Fruit fly (Drosophila melanogaster): ENCODE data around the gene FoxK.

FoxK gene

dm6 chr3L:11074043-11074853 is 46.3 kb downstream of the FoxK start, which contains the start of the genes Pfdn2 and Noc1 (continued):
- TF ChIP-seq wor (GFP tag; IDR thresholded peaks at IDR 0.05) (no peak), Asciz (GFP tag; optimal IDR thresholded peaks at IDR 0.05) (no peak), CHES-1-like (GFP tag; optimal IDR thresholded peaks at IDR 0.05) (no peak), Lim3 (GFP tag; IDR thresholded peaks at IDR 0.05) (no peak), seq (GFP tag; IDR thresholded peaks at IDR 0.05) (no peak), unpg (GFP tag; optimal IDR thresholded peaks at IDR 0.05) (no peak), GATAe (GFP tag; conservative IDR thresholded peaks at IDR 0.05) (no peak), grn (GFP tag; optimal IDR thresholded peaks at IDR 0.05) (no peak), CG1602 (GFP tag; optimal IDR thresholded peaks at IDR 0.05) (peak; percentile 55), maf-S (GFP tag; optimal IDR thresholded peaks at IDR 0.05) (no peak), oc (tag; optimal IDR thresholded peaks at IDR 0.05) (no peak), Sox100B (GFP tag; optimal IDR thresholded peaks at IDR 0.05) (no peak), crp (GFP tag; optimal IDR thresholded peaks at IDR 0.05) (peak in 1 of 2 experiments; percentile 66), Usf (GFP tag; optimal IDR thresholded peaks at IDR 0.05) (no peak), CG7987 (GFP tag; optimal IDR thresholded peaks at IDR 0.05) (no peak), BEAF-32 (GFP tag; optimal IDR thresholded peaks at IDR 0.05) (peak; percentile 16), CG10431 (GFP tag; optimal IDR thresholded peaks at IDR 0.05) (no peak), inv (GFP tag; IDR thresholded peaks at IDR 0.05; ENCODE audit: partially characterized antibody) (no peak), CG3065 (GFP tag; optimal IDR thresholded peaks at IDR 0.05) (no peak), HmgZ (tag; optimal IDR thresholded peaks at IDR 0.05) (peak; percentile 36), onecut (GFP tag; IDR thresholded peaks at IDR 0.05) (no peak), CG15479 (GFP tag; optimal IDR thresholded peaks at IDR 0.05) (peak; percentile 6), Jarid2 (GFP tag; optimal IDR thresholded peaks at IDR 0.05) (no peak), CG1529 (GFP tag; optimal IDR thresholded peaks at IDR 0.05) (no peak), CG18476 (GFP tag; optimal IDR thresholded peaks at IDR 0.05) (no peak), repo (GFP tag; optimal IDR thresholded peaks at IDR 0.05) (no peak), CG9609 (GFP tag; optimal IDR thresholded peaks at IDR 0.05) (no peak), CG6272 (GFP tag; IDR thresholded peaks at IDR 0.05) (no peak), Hr3 (GFP tag; optimal IDR thresholded peaks at IDR 0.05) (peak; percentile 83), CG2202 (tag; optimal IDR thresholded peaks at IDR 0.05) (no peak), bab2 (GFP tag; optimal IDR thresholded peaks at IDR 0.05) (no peak), amos (GFP tag; IDR thresholded peaks at IDR 0.05; ENCODE audit: partially characterized antibody) (no peak), CG11504 (tag; optimal IDR thresholded peaks at IDR 0.05) (no peak), nerfin-2 (GFP tag; IDR thresholded peaks at IDR 0.05; ENCODE audit: partially characterized antibody) (no peak), CG4854 (GFP tag; optimal IDR thresholded peaks at IDR 0.05) (no peak), stwl (tag; optimal IDR thresholded peaks at IDR 0.05) (no peak), CG17359 (tag; optimal IDR thresholded peaks at IDR 0.05) (no peak), CG10654 (GFP tag; optimal IDR thresholded peaks at IDR 0.05) (peak; percentile 33), ara (GFP tag; IDR thresholded peaks at IDR 0.05) (peak; percentile 9; the same call in 1 of the 2 replicates), exex (tag; optimal IDR thresholded peaks at IDR 0.05) (no peak), p53 (GFP tag; optimal IDR thresholded peaks at IDR 0.05) (no peak), Awh (GFP tag; IDR thresholded peaks at IDR 0.05) (0 out of 2 replicates have a peak, but pooled peaks have one; percentile 15), CG14050 (GFP tag; IDR thresholded peaks at IDR 0.05) (no peak), trem (tag; optimal IDR thresholded peaks at IDR 0.05) (no peak), toy (GFP tag; IDR thresholded peaks at IDR 0.05) (no peak), Mad (GFP tag; optimal IDR thresholded peaks at IDR 0.05) (no peak), zen (tag; optimal IDR thresholded peaks at IDR 0.05) (no peak), tio (GFP tag; optimal IDR thresholded peaks at IDR 0.05) (no peak), lov (optimal IDR thresholded peaks at IDR 0.05) (no peak), lov (GFP tag; IDR thresholded peaks at IDR 0.05) (no peak)
